Fruit fly (Drosophila melanogaster) whole organism, embryonic: Measurements from ENCODE around the gene CG31205.

ENCODE experiments used
- Asciz ChIP-seq: fragments of 200-800 bp; sonication (Bioruptor generic); optimal IDR thresholded peaks from 2 replicates; lab custom pipeline; 2017; ENCODE audit warnings: missing biosample characterization, mild to moderate bottlenecking, missing genetic modification characterization, missing genetic modification reagents
- CG10147 ChIP-seq: fragments of 200-800 bp; sonication (Bioruptor generic); optimal IDR thresholded peaks from 2 replicates; lab custom pipeline; 2019; ENCODE audit warnings: missing biosample characterization, mild to moderate bottlenecking, missing genetic modification characterization, moderate library complexity
- CG10321 ChIP-seq: fragments of 200-800 bp; sonication (Bioruptor generic); IDR thresholded peaks from 2 replicates; pipeline ENCODE4 v1.3.6; 2022; ENCODE audit warnings: missing biosample characterization, missing genetic modification characterization
- CG10543 ChIP-seq: fragments of 200-800 bp; sonication (Bioruptor generic); optimal IDR thresholded peaks from 3 replicates; lab custom pipeline; 2017; ENCODE audit warnings: missing biosample characterization, mild to moderate bottlenecking, missing genetic modification characterization, moderate library complexity
- CG10979 ChIP-seq: fragments of 200-800 bp; sonication (Bioruptor generic); optimal IDR thresholded peaks from 2 replicates; lab custom pipeline; 2018; ENCODE audit warnings: missing biosample characterization, mild to moderate bottlenecking, missing genetic modification characterization, moderate library complexity
- CG11093 ChIP-seq: fragments of 200-800 bp; sonication (Bioruptor generic); IDR thresholded peaks from 3 replicates; pipeline ENCODE4 v1.3.6; 2022; ENCODE audit warnings: missing biosample characterization, missing genetic modification characterization
- CG11456 ChIP-seq: fragments of 200-800 bp; sonication (Bioruptor generic); IDR thresholded peaks from 3 replicates; pipeline ENCODE4 v1.3.6; 2022; ENCODE audit warnings: missing biosample characterization, missing genetic modification characterization
- CG12236 ChIP-seq: fragments of 200-800 bp; sonication (Bioruptor generic); optimal IDR thresholded peaks from 2 replicates; lab custom pipeline; 2016; ENCODE audit warnings: missing biosample characterization, missing genetic modification characterization
- CG15696 ChIP-seq: fragments of 200-800 bp; sonication (Bioruptor generic); optimal IDR thresholded peaks from 2 replicates; lab custom pipeline; 2019; ENCODE audit warnings: missing biosample characterization, mild to moderate bottlenecking, missing genetic modification characterization, moderate library complexity
- CG17361 ChIP-seq: fragments of 200-800 bp; sonication (Bioruptor generic); IDR thresholded peaks from 3 replicates; pipeline ENCODE4 v1.3.6; 2022; ENCODE audit warnings: missing biosample characterization, missing genetic modification characterization
- CG17385 ChIP-seq: fragments of 200-800 bp; sonication (Bioruptor generic); optimal IDR thresholded peaks from 3 replicates; lab custom pipeline; 2018; ENCODE audit warnings: missing biosample characterization, mild to moderate bottlenecking, missing genetic modification characterization
- CG17568 ChIP-seq: fragments of 200-800 bp; sonication (Bioruptor generic); optimal IDR thresholded peaks from 2 replicates; lab custom pipeline; 2018; ENCODE audit warnings: missing biosample characterization, mild to moderate bottlenecking, missing genetic modification characterization, moderate library complexity
- CG1832 ChIP-seq: fragments of 200-800 bp; sonication (Bioruptor generic); optimal IDR thresholded peaks from 2 replicates; lab custom pipeline; 2017; ENCODE audit warnings: missing biosample characterization, mild to moderate bottlenecking, missing genetic modification characterization, inconsistent platforms
- CG2120 ChIP-seq: fragments of 200-800 bp; sonication (Bioruptor generic); optimal IDR thresholded peaks from 3 replicates; lab custom pipeline; 2016; ENCODE audit warnings: missing biosample characterization, missing genetic modification characterization
- CG3065 ChIP-seq: fragments of 200-800 bp; sonication (Bioruptor generic); optimal IDR thresholded peaks from 2 replicates; lab custom pipeline; 2016; ENCODE audit warnings: missing biosample characterization, missing genetic modification characterization
- CG3163 ChIP-seq: fragments of 200-800 bp; sonication (Bioruptor generic); optimal IDR thresholded peaks from 3 replicates; lab custom pipeline; 2016; ENCODE audit warnings: missing biosample characterization, missing genetic modification characterization
- CG34376 ChIP-seq: fragments of 200-800 bp; sonication (Bioruptor generic); optimal IDR thresholded peaks from 2 replicates; lab custom pipeline; 2018; ENCODE audit warnings: missing biosample characterization, mild to moderate bottlenecking, missing genetic modification characterization
- CG34422 ChIP-seq: fragments of 200-800 bp; sonication (Bioruptor generic); IDR thresholded peaks from 3 replicates; pipeline ENCODE4 v1.3.6; 2022; ENCODE audit warnings: missing biosample characterization, missing genetic modification characterization
- CG4360 ChIP-seq: fragments of 200-800 bp; sonication (Bioruptor generic); IDR thresholded peaks from 2 replicates; pipeline ENCODE4 v1.3.6; 2022; ENCODE audit warnings: missing biosample characterization, missing genetic modification characterization
- CG4404 ChIP-seq: fragments of 200-800 bp; sonication (Bioruptor generic); IDR thresholded peaks from 2 replicates; pipeline ENCODE4 v1.3.6; 2022; ENCODE audit warnings: missing biosample characterization, missing genetic modification characterization
- CG4820 ChIP-seq: fragments of 200-800 bp; sonication (Bioruptor generic); optimal IDR thresholded peaks from 3 replicates; lab custom pipeline; 2016; ENCODE audit warnings: missing biosample characterization, missing genetic modification characterization
- CG7839 ChIP-seq: fragments of 200-800 bp; sonication (Bioruptor generic); optimal IDR thresholded peaks from 3 replicates; lab custom pipeline; 2018; ENCODE audit warnings: missing biosample characterization, mild to moderate bottlenecking, missing genetic modification characterization, moderate library complexity
- CG7928 ChIP-seq: fragments of 200-800 bp; sonication (Bioruptor generic); optimal IDR thresholded peaks from 2 replicates; lab custom pipeline; 2017; ENCODE audit warnings: missing biosample characterization, mild to moderate bottlenecking, missing genetic modification characterization
- CG8478 ChIP-seq: fragments of >200 bp; optimal IDR thresholded peaks from 2 replicates; lab custom pipeline; 2018
- CG9727 ChIP-seq: fragments of 200-800 bp; sonication (Bioruptor generic); optimal IDR thresholded peaks from 3 replicates; lab custom pipeline; 2017; ENCODE audit warnings: missing biosample characterization, mild to moderate bottlenecking, missing genetic modification characterization
- Dll ChIP-seq: fragments of 200-800 bp; sonication (Bioruptor generic); IDR thresholded peaks from 4 replicates; pipeline ENCODE4 v1.3.6; 2022; ENCODE audit warnings: missing biosample characterization, missing genetic modification characterization; ENCODE audit not compliant: partially characterized antibody
- Hey ChIP-seq: fragments of 200-800 bp; sonication (Bioruptor generic); optimal IDR thresholded peaks from 3 replicates; lab custom pipeline; 2018; ENCODE audit warnings: missing biosample characterization, mild to moderate bottlenecking, missing genetic modification characterization
- Jarid2 ChIP-seq: fragments of 200-800 bp; sonication (Bioruptor generic); optimal IDR thresholded peaks from 3 replicates; lab custom pipeline; 2017; ENCODE audit warnings: mild to moderate bottlenecking, missing biosample characterization, missing genetic modification reagents, missing genetic modification characterization
- Kr ChIP-seq: fragments of 200-800 bp; sonication (Bioruptor generic); optimal IDR thresholded peaks from 2 replicates; lab custom pipeline; 2017; ENCODE audit warnings: missing biosample characterization, mild to moderate bottlenecking, missing genetic modification characterization
- NC2α ChIP-seq: fragments of 200-800 bp; sonication (Bioruptor generic); optimal IDR thresholded peaks from 2 replicates; lab custom pipeline; 2016; ENCODE audit warnings: missing biosample characterization, missing genetic modification characterization
- NFAT ChIP-seq: fragments of 200-800 bp; sonication (Bioruptor generic); IDR thresholded peaks from 2 replicates; pipeline ENCODE4 v1.3.6; 2022; ENCODE audit warnings: missing biosample characterization, missing genetic modification characterization
- Oaz ChIP-seq: fragments of 200-800 bp; sonication (Bioruptor generic); IDR thresholded peaks from 2 replicates; pipeline ENCODE4 v1.3.6; 2022; ENCODE audit warnings: missing biosample characterization, missing genetic modification characterization
- Six4 ChIP-seq: fragments of 200-800 bp; sonication (Bioruptor generic); optimal IDR thresholded peaks from 2 replicates; lab custom pipeline; 2016; ENCODE audit warnings: missing biosample characterization, missing genetic modification characterization
- ash1 ChIP-seq: fragments of 200-800 bp; sonication (Bioruptor generic); optimal IDR thresholded peaks from 2 replicates; lab custom pipeline; 2018; ENCODE audit warnings: missing biosample characterization, mild to moderate bottlenecking, missing genetic modification characterization
- chm ChIP-seq: fragments of 200-800 bp; sonication (Bioruptor generic); IDR thresholded peaks from 2 replicates; pipeline ENCODE4 v1.3.6; 2022; ENCODE audit warnings: missing biosample characterization, missing genetic modification characterization
- da ChIP-seq: fragments of 200-800 bp; sonication (Bioruptor generic); optimal IDR thresholded peaks from 2 replicates; lab custom pipeline; 2016; ENCODE audit warnings: missing biosample characterization, missing genetic modification characterization
- emc ChIP-seq: fragments of 200-800 bp; sonication (Bioruptor generic); optimal IDR thresholded peaks from 2 replicates; lab custom pipeline; 2016; ENCODE audit warnings: missing biosample characterization, missing genetic modification characterization
- ewg ChIP-seq: fragments of 200-800 bp; sonication (Bioruptor generic); optimal IDR thresholded peaks from 3 replicates; lab custom pipeline; 2017; ENCODE audit warnings: mild to moderate bottlenecking, missing biosample characterization, missing genetic modification reagents, missing genetic modification characterization
- gfzf ChIP-seq: fragments of 200-800 bp; sonication (Bioruptor generic); optimal IDR thresholded peaks from 2 replicates; lab custom pipeline; 2016; ENCODE audit warnings: missing biosample characterization, mild to moderate bottlenecking, missing genetic modification characterization, moderate library complexity
- ham ChIP-seq: fragments of 200-800 bp; sonication (Bioruptor generic); IDR thresholded peaks from 2 replicates; pipeline ENCODE4 v1.3.6; 2022; ENCODE audit warnings: missing biosample characterization, missing genetic modification characterization
- hbn ChIP-seq: fragments of 200-800 bp; sonication (Bioruptor generic); IDR thresholded peaks from 2 replicates; pipeline ENCODE4 v1.3.6; 2022; ENCODE audit warnings: missing biosample characterization, missing genetic modification characterization; ENCODE audit not compliant: partially characterized antibody
- ken ChIP-seq: fragments of 200-800 bp; sonication (Bioruptor generic); IDR thresholded peaks from 3 replicates; pipeline ENCODE4 v1.3.6; 2022; ENCODE audit warnings: missing biosample characterization, missing genetic modification characterization
- maf-S ChIP-seq: fragments of 200-800 bp; sonication (Bioruptor generic); optimal IDR thresholded peaks from 2 replicates; lab custom pipeline; 2016; ENCODE audit warnings: missing biosample characterization, missing genetic modification characterization
- mam ChIP-seq: fragments of 200-800 bp; sonication (Bioruptor generic); optimal IDR thresholded peaks from 3 replicates; lab custom pipeline; 2016; ENCODE audit warnings: missing biosample characterization, missing genetic modification characterization
- p53 ChIP-seq: fragments of 200-800 bp; sonication (Bioruptor generic); optimal IDR thresholded peaks from 2 replicates; lab custom pipeline; 2016; ENCODE audit warnings: missing biosample characterization, missing genetic modification characterization
- peb ChIP-seq: fragments of 200-800 bp; sonication (Bioruptor generic); IDR thresholded peaks from 2 replicates; pipeline ENCODE4 v1.3.6; 2022; ENCODE audit warnings: missing biosample characterization, missing genetic modification characterization
- ro ChIP-seq: fragments of 200-800 bp; sonication (Bioruptor generic); IDR thresholded peaks from 2 replicates; pipeline ENCODE4 v1.3.6; 2022; ENCODE audit warnings: missing biosample characterization, missing genetic modification characterization
- sisA ChIP-seq: fragments of 200-800 bp; sonication (Bioruptor generic); IDR thresholded peaks from 2 replicates; pipeline ENCODE4 v1.3.6; 2022; ENCODE audit warnings: missing biosample characterization, missing genetic modification characterization
- tx ChIP-seq: fragments of 200-800 bp; sonication (Bioruptor generic); optimal IDR thresholded peaks from 2 replicates; lab custom pipeline; 2016; ENCODE audit warnings: missing biosample characterization, missing genetic modification characterization
- vnd ChIP-seq: fragments of 200-800 bp; sonication (Bioruptor generic); IDR thresholded peaks from 3 replicates; pipeline ENCODE4 v1.3.6; 2022; ENCODE audit warnings: missing biosample characterization, missing genetic modification characterization; ENCODE audit not compliant: partially characterized antibody
- wdn ChIP-seq: fragments of 200-800 bp; sonication (Bioruptor generic); IDR thresholded peaks from 2 replicates; pipeline ENCODE4 v1.3.6; 2022; ENCODE audit warnings: missing biosample characterization, missing genetic modification characterization
- zen2 ChIP-seq: fragments of 200-800 bp; sonication (Bioruptor generic); IDR thresholded peaks from 3 replicates; pipeline ENCODE4 v1.3.6; 2022; ENCODE audit warnings: missing biosample characterization, missing genetic modification characterization; ENCODE audit not compliant: partially characterized antibody

CG31205 gene

DNA sequence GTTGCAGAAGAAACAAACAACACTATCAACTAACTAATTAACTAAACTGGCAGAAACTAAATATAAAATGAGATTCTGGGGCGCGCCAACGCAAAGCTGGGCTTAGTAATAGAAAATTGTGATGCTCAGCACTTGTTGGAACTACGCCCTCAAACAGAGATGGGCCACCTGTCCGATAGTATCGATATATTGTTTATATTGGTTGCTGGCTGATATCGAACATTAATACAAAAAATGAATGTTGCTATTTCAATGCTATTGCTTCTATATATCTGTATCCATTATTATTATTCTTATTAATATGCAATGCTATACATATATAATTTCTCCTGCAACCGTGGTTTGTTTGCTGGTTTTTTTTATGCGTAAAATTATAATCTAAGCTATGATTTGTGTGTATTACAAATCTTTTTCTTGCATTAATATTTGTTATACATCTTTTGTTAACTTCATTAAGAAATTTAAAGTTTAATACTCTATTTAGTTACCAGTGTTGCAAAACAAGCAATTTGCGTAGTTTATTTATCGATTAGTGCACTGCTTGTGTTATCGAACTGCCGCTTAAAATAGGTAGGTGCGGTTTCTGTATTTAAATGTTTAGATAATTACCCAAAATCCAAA lies 30.9 kb downstream of the CG31205 start, which contains the start of gene CG31195 (continued):
- TF ChIP-seq CG11456: no peak
- TF ChIP-seq vnd: peak; percentile 64
- no peak for TF ChIP-seq CG8478 (lab: Kevin White, UChicago)
- TF ChIP-seq hbn (GFP tag; lab: Robert Waterston, UW): peak; percentile 78
- TF ChIP-seq CG4820 (GFP tag; lab: Kevin White, UChicago): peak; percentile 12
- TF ChIP-seq maf-S (GFP tag; lab: Kevin White, UChicago): no peak
- no peak for TF ChIP-seq Oaz (GFP tag; lab: Robert Waterston, UW)
- no peak for TF ChIP-seq CG17385 (GFP tag; lab: Kevin White, UChicago)
- TF ChIP-seq peb (GFP tag; lab: Robert Waterston, UW): no peak
- no peak for TF ChIP-seq Jarid2
- TF ChIP-seq ash1: no peak
- no peak for TF ChIP-seq tx (GFP tag; lab: Kevin White, UChicago)
- no peak for TF ChIP-seq CG3163 (GFP tag; lab: Kevin White, UChicago)
- TF ChIP-seq CG10321 (GFP tag; lab: Robert Waterston, UW): no peak
- no peak for TF ChIP-seq CG34376
- 0 out of 3 replicates have a peak, but pooled peaks have one; percentile 18 for TF ChIP-seq CG34422 (GFP tag; lab: Robert Waterston, UW)
- no peak for TF ChIP-seq CG15696 (tag; lab: Kevin White, UChicago)
- TF ChIP-seq zen2 (GFP tag; lab: Robert Waterston, UW): peak; percentile 76
- no peak for TF ChIP-seq CG2120 (GFP tag; lab: Kevin White, UChicago)
- TF ChIP-seq CG9727 (GFP tag; lab: Kevin White, UChicago): peak; percentile 20
- no peak for TF ChIP-seq ham
- TF ChIP-seq NC2α: no peak
- TF ChIP-seq CG17568 (GFP tag; lab: Kevin White, UChicago): no peak
- no peak for TF ChIP-seq wdn (GFP tag; lab: Robert Waterston, UW)
- TF ChIP-seq Asciz (GFP tag; lab: Kevin White, UChicago): no peak
- TF ChIP-seq ro (GFP tag; lab: Robert Waterston, UW): no peak
- TF ChIP-seq CG1832 (GFP tag; lab: Kevin White, UChicago): no peak
- TF ChIP-seq CG10543: no peak
- no peak for TF ChIP-seq CG7928 (GFP tag; lab: Kevin White, UChicago)
- no peak for TF ChIP-seq da
- TF ChIP-seq chm (GFP tag; lab: Robert Waterston, UW): no peak
- TF ChIP-seq ken (GFP tag; lab: Robert Waterston, UW): no peak
- no peak for TF ChIP-seq CG10979 (tag; lab: Kevin White, UChicago)
- TF ChIP-seq Dll: peak; percentile 87; the same call in 3 of the 4 replicates
- TF ChIP-seq sisA (GFP tag; lab: Robert Waterston, UW): no peak
- no peak for TF ChIP-seq Hey (tag; lab: Kevin White, UChicago)
- peak; percentile 17; the same call in 1 of the 3 replicates for TF ChIP-seq CG17361 (GFP tag; lab: Robert Waterston, UW)
- no peak for TF ChIP-seq mam (GFP tag; lab: Kevin White, UChicago)
- no peak for TF ChIP-seq CG4360 (GFP tag; lab: Robert Waterston, UW)
- no peak for TF ChIP-seq p53 (GFP tag; lab: Kevin White, UChicago)
- TF ChIP-seq CG4404: no peak
- TF ChIP-seq Kr (GFP tag; lab: Kevin White, UChicago): no peak
- TF ChIP-seq CG7839 (tag; lab: Kevin White, UChicago): no peak
- no peak for TF ChIP-seq CG3065 (GFP tag; lab: Kevin White, UChicago)
- no peak for TF ChIP-seq CG10147
- no peak for TF ChIP-seq CG12236
- TF ChIP-seq ewg (GFP tag; lab: Kevin White, UChicago): no peak
- TF ChIP-seq CG11093 (GFP tag; lab: Robert Waterston, UW): no peak
- TF ChIP-seq Six4 (GFP tag; lab: Kevin White, UChicago): no peak
- no peak for TF ChIP-seq NFAT (GFP tag; lab: Robert Waterston, UW)
- no peak for TF ChIP-seq emc (GFP tag; lab: Kevin White, UChicago)
- no peak for TF ChIP-seq gfzf (GFP tag; lab: Kevin White, UChicago)
